Worm (Caenorhabditis elegans) whole organism, L1 larva: Measurements from ENCODE around the gene vha-13.

ENCODE experiments used
- C34B4.2 ChIP-seq: sonication (generic microtip); optimal IDR thresholded peaks from 2 replicates; lab custom pipeline; 2017; ENCODE audit warnings: mild to moderate bottlenecking, missing genetic modification characterization, missing compliant biosample characterization
- alr-1 ChIP-seq: fragments of 200-800 bp; sonication (Bioruptor generic); optimal IDR thresholded peaks from 2 replicates; lab custom pipeline; 2018; ENCODE audit warnings: borderline replicate concordance, mild to moderate bottlenecking, missing genetic modification characterization, missing compliant biosample characterization
- ceh-82 ChIP-seq, 3 experiments: fragments of 150-350 bp in 1 of 3; sonication (generic microtip) in 2 of 3; optimal IDR thresholded peaks; 2 replicates each; lab custom pipeline; 2014 to 2017; ENCODE audit warnings: missing biosample characterization in 3 of 3, missing genetic modification characterization in 3 of 3
- ceh-90 ChIP-seq: sonication (generic microtip); optimal IDR thresholded peaks from 2 replicates; lab custom pipeline; 2016; ENCODE audit warnings: missing genetic modification characterization, missing compliant biosample characterization
- ces-1 ChIP-seq: fragments of 150-350 bp; optimal IDR thresholded peaks from 2 replicates; lab custom pipeline; 2014; ENCODE audit warnings: missing biosample characterization, missing genetic modification reagents, missing genetic modification characterization
- dsc-1 ChIP-seq: sonication (generic microtip); optimal IDR thresholded peaks from 2 replicates; lab custom pipeline; 2016; ENCODE audit warnings: mild to moderate bottlenecking, missing genetic modification characterization, missing compliant biosample characterization
- efl-1 ChIP-seq, 4 experiments: fragments of 150-350 bp; optimal IDR thresholded peaks in 3 of 4; peaks in 1 of 4; 1 replicate in 1 of 4; 2 replicates in 3 of 4; lab custom pipeline; 2014; ENCODE audit warnings: missing biosample characterization in 2 of 4, missing genetic modification characterization in 2 of 4, missing genetic modification reagents in 2 of 4
- egl-27 ChIP-seq, 2 experiments: fragments of 150-350 bp in 1 of 2; sonication (generic microtip); optimal IDR thresholded peaks; 3 replicates each; lab custom pipeline; 2017 to 2018; ENCODE audit warnings: missing biosample characterization in 2 of 2, missing genetic modification characterization in 2 of 2, missing genetic modification reagents in 2 of 2
- fkh-4 ChIP-seq: sonication (generic microtip); optimal IDR thresholded peaks from 2 replicates; lab custom pipeline; 2016; ENCODE audit warnings: missing compliant biosample characterization, missing genetic modification characterization, borderline replicate concordance
- fkh-8 ChIP-seq: sonication (generic microtip); optimal IDR thresholded peaks from 2 replicates; lab custom pipeline; 2016; ENCODE audit warnings: mild to moderate bottlenecking, missing genetic modification characterization, missing compliant biosample characterization
- grh-1 ChIP-seq: fragments of 200-800 bp; sonication (Bioruptor generic); IDR thresholded peaks from 2 replicates; pipeline ENCODE4 v1.3.6; 2022; ENCODE audit warnings: missing genetic modification reagents, missing genetic modification characterization, missing compliant biosample characterization
- hlh-17 ChIP-seq: fragments of 200-800 bp; sonication (Bioruptor generic); optimal IDR thresholded peaks from 2 replicates; lab custom pipeline; 2018; ENCODE audit warnings: missing genetic modification characterization, mild to moderate bottlenecking, missing compliant biosample characterization, moderate library complexity, borderline replicate concordance
- jun-1 ChIP-seq: fragments of 150-350 bp; optimal IDR thresholded peaks from 2 replicates; lab custom pipeline; 2014; ENCODE audit warnings: missing biosample characterization, missing genetic modification reagents, missing genetic modification characterization
- lin-14 ChIP-seq: fragments of 200-800 bp; sonication (Bioruptor generic); optimal IDR thresholded peaks from 2 replicates; lab custom pipeline; 2018; ENCODE audit warnings: mild to moderate bottlenecking, missing genetic modification characterization, moderate library complexity, missing compliant biosample characterization
- lin-35 ChIP-seq, 2 experiments: fragments of 150-350 bp; optimal IDR thresholded peaks; 2 replicates each; lab custom pipeline; 2014; ENCODE audit warnings: missing biosample characterization in 2 of 2, missing genetic modification characterization in 2 of 2, missing genetic modification reagents in 2 of 2
- lsy-2 ChIP-seq, 2 experiments: fragments of 150-350 bp; optimal IDR thresholded peaks; 2 replicates each; lab custom pipeline; 2014; ENCODE audit warnings: missing biosample characterization in 2 of 2, missing genetic modification characterization in 2 of 2
- mab-9 ChIP-seq: fragments of 200-800 bp; sonication (Bioruptor generic); IDR thresholded peaks from 2 replicates; pipeline ENCODE4 v1.3.6; 2022; ENCODE audit warnings: missing genetic modification reagents, missing genetic modification characterization, missing compliant biosample characterization
- mdl-1 ChIP-seq, 2 experiments: fragments of 150-350 bp; optimal IDR thresholded peaks; 2 replicates each; lab custom pipeline; 2014 to 2017; ENCODE audit warnings: missing biosample characterization in 2 of 2, missing genetic modification characterization in 2 of 2, inconsistent platforms in 1 of 2
- mep-1 ChIP-seq: fragments of 150-350 bp; optimal IDR thresholded peaks from 2 replicates; lab custom pipeline; 2014; ENCODE audit warnings: missing biosample characterization, missing genetic modification characterization
- nhr-12 ChIP-seq: sonication (generic microtip); optimal IDR thresholded peaks from 2 replicates; lab custom pipeline; 2017; ENCODE audit warnings: missing biosample characterization, missing genetic modification characterization
- nhr-20 ChIP-seq: sonication (generic microtip); optimal IDR thresholded peaks from 2 replicates; lab custom pipeline; 2016; ENCODE audit warnings: mild to moderate bottlenecking, missing genetic modification characterization, missing compliant biosample characterization
- nhr-28 ChIP-seq: fragments of 150-350 bp; optimal IDR thresholded peaks from 2 replicates; lab custom pipeline; 2014; ENCODE audit warnings: missing biosample characterization, missing genetic modification characterization
- nhr-76 ChIP-seq: sonication (generic microtip); optimal IDR thresholded peaks from 2 replicates; lab custom pipeline; 2017; ENCODE audit warnings: missing biosample characterization, missing genetic modification characterization
- nhr-77 ChIP-seq: fragments of 150-350 bp; optimal IDR thresholded peaks from 2 replicates; lab custom pipeline; 2014; ENCODE audit warnings: missing biosample characterization, missing genetic modification characterization
- nhr-85 ChIP-seq: sonication (generic microtip); peaks from one replicate; lab custom pipeline; 2016; ENCODE audit warnings: missing genetic modification characterization, inconsistent platforms, missing compliant biosample characterization
- nhr-90 ChIP-seq: sonication (generic microtip); optimal IDR thresholded peaks from 2 replicates; lab custom pipeline; 2016; ENCODE audit warnings: mild to moderate bottlenecking, missing genetic modification characterization, missing compliant biosample characterization; ENCODE audit not compliant: poor library complexity
- pax-3 ChIP-seq: fragments of 200-800 bp; sonication (Bioruptor generic); optimal IDR thresholded peaks from 2 replicates; lab custom pipeline; 2018; ENCODE audit warnings: mild to moderate bottlenecking, missing genetic modification characterization, moderate library complexity, missing compliant biosample characterization
- rnt-1 ChIP-seq: sonication (generic microtip); optimal IDR thresholded peaks from 2 replicates; lab custom pipeline; 2016; ENCODE audit warnings: mild to moderate bottlenecking, missing genetic modification characterization, moderate library complexity, missing compliant biosample characterization
- skn-1 ChIP-seq: fragments of 150-350 bp; optimal IDR thresholded peaks from 2 replicates; lab custom pipeline; 2014; ENCODE audit warnings: missing biosample characterization, missing genetic modification characterization
- snu-23 ChIP-seq: sonication (generic microtip); optimal IDR thresholded peaks from 2 replicates; lab custom pipeline; 2016; ENCODE audit warnings: missing genetic modification characterization, missing compliant biosample characterization
- swsn-7 ChIP-seq: sonication (generic microtip); optimal IDR thresholded peaks from 2 replicates; lab custom pipeline; 2016; ENCODE audit warnings: missing genetic modification characterization, missing compliant biosample characterization
- tbx-2 ChIP-seq: sonication (generic microtip); optimal IDR thresholded peaks from 2 replicates; lab custom pipeline; 2016; ENCODE audit warnings: missing genetic modification characterization, missing compliant biosample characterization
- tlp-1 ChIP-seq: fragments of 150-350 bp; optimal IDR thresholded peaks from 2 replicates; lab custom pipeline; 2014; ENCODE audit warnings: missing biosample characterization, missing genetic modification characterization
- unc-130 ChIP-seq: fragments of 150-350 bp; optimal IDR thresholded peaks from 2 replicates; lab custom pipeline; 2017; ENCODE audit warnings: missing biosample characterization, missing genetic modification characterization, inconsistent platforms
- unc-98 ChIP-seq: fragments of 200-800 bp; sonication (Bioruptor generic); IDR thresholded peaks from 2 replicates; pipeline ENCODE4 v1.3.6; 2022; ENCODE audit warnings: missing genetic modification characterization, missing compliant biosample characterization
- xbp-1 ChIP-seq: sonication (generic microtip); optimal IDR thresholded peaks from 2 replicates; lab custom pipeline; 2016; ENCODE audit warnings: missing genetic modification characterization, missing compliant biosample characterization
- zip-4 ChIP-seq: fragments of 200-800 bp; sonication (Bioruptor generic); optimal IDR thresholded peaks from 2 replicates; lab custom pipeline; 2018; ENCODE audit warnings: mild to moderate bottlenecking, missing genetic modification characterization, moderate library complexity, missing compliant biosample characterization

vha-13 gene

ce11 chrV:14316525-14316924 lies 35.0 kb upstream of the vha-13 start, which contains the start of gene F47B8.2:
Gene F47B8.2 (minus strand): TSS chrV:14316625.
- TF ChIP-seq mdl-1 (tag; optimal IDR thresholded peaks at IDR 0.05; lab: Kevin White, UChicago) (no peak), mep-1 (tag; lab: Kevin White, UChicago) (no peak), hlh-17 (GFP tag; lab: Kevin White, UChicago) (no peak), swsn-7 (no peak), alr-1 (tag; lab: Kevin White, UChicago) (no peak), nhr-28 (tag; lab: Kevin White, UChicago) (no peak), mab-9 (no peak), egl-27 (tag; optimal IDR thresholded peaks at IDR 0.05; lab: Kevin White, UChicago) (no peak), tbx-2 (no peak), nhr-12 (tag; lab: Kevin White, UChicago) (no peak), unc-98 (GFP tag; lab: Robert Waterston, UW) (no peak), jun-1 (no peak), dsc-1 (tag; lab: Kevin White, UChicago) (no peak), zip-4 (GFP tag; lab: Kevin White, UChicago) (no peak), nhr-77 (tag; lab: Kevin White, UChicago) (no peak), lin-35 (GFP tag; optimal IDR thresholded peaks at IDR 0.05; lab: Kevin White, UChicago) (no peak), C34B4.2 (no peak), nhr-90 (tag; lab: Kevin White, UChicago) (no peak)

ce11 chrV:14317204-14317603 lies 34.3 kb upstream of the vha-13 start:
- TF ChIP-seq nhr-20 (tag; lab: Kevin White, UChicago) (no peak), skn-1 (tag; lab: Kevin White, UChicago) (no peak), ceh-82 (tag; optimal IDR thresholded peaks at IDR 0.05; lab: Kevin White, UChicago) (no peak), nhr-85 (no peak), lin-14 (GFP tag; lab: Kevin White, UChicago) (peak; percentile 62), lsy-2 (tag; optimal IDR thresholded peaks at IDR 0.05; lab: Kevin White, UChicago) (peak in 1 of 2 experiments; percentile 23), grh-1 (GFP tag; lab: Robert Waterston, UW) (no peak), snu-23 (no peak), ces-1 (GFP tag; lab: Kevin White, UChicago) (no peak), fkh-4 (no peak), xbp-1 (tag; lab: Kevin White, UChicago) (no peak), rnt-1 (tag; lab: Kevin White, UChicago) (no peak), hlh-17 (GFP tag; lab: Kevin White, UChicago) (no peak), tlp-1 (tag; lab: Kevin White, UChicago) (no peak), efl-1 (optimal IDR thresholded peaks at IDR 0.05; lab: Kevin White, UChicago) (no peak), efl-1 (GFP tag; optimal IDR thresholded peaks at IDR 0.05 in 1 of 2; lab: Kevin White, UChicago) (peak in 1 of 2 experiments; percentile 2)

ce11 chrV:14317621-14318020 lies 33.9 kb upstream of the vha-13 start:
- peak; percentile 54 for TF ChIP-seq pax-3 (tag; lab: Kevin White, UChicago)
- no peak for TF ChIP-seq unc-130 (tag; lab: Kevin White, UChicago)
- peak; percentile 3 for TF ChIP-seq ceh-90 (tag; lab: Kevin White, UChicago)
- peak; percentile 66 for TF ChIP-seq fkh-8
- no peak for TF ChIP-seq nhr-76 (tag; lab: Kevin White, UChicago)
